Worm (Caenorhabditis elegans): ENCODE measurements around the gene T05C1.2.

ce11 chrII:4467869-4468268 lies 14.1 kb downstream of the T05C1.2 start, which contains the start of gene W06B4.2:
- TF ChIP-seq T22C8.4 (GFP tag; IDR thresholded peaks at IDR 0.05) = no peak
- TF ChIP-seq med-1 (GFP tag; optimal IDR thresholded peaks at IDR 0.05; ENCODE audit: insufficient read depth) = no peak
- TF ChIP-seq ref-1 (GFP tag; conservative IDR thresholded peaks at IDR 0.05) = no peak
- TF ChIP-seq klf-2 (GFP tag; conservative IDR thresholded peaks at IDR 0.05) = no peak
- no peak for TF ChIP-seq flt-1 (GFP tag; IDR thresholded peaks at IDR 0.05)
- TF ChIP-seq ztf-29 (GFP tag; IDR thresholded peaks at IDR 0.05) = no peak
- no peak for TF ChIP-seq ztf-23 (GFP tag; IDR thresholded peaks at IDR 0.05)
- no peak for TF ChIP-seq cog-1 (tag; optimal IDR thresholded peaks at IDR 0.05)
